Fruit fly (Drosophila melanogaster): ENCODE results near the gene CG9150.

dm6 chr2L:6051212-6051621 is 17.2 kb downstream of the CG9150 start:
- peak; percentile 94 for TF ChIP-seq HLH106 (tag; optimal IDR thresholded peaks at IDR 0.05)
- TF ChIP-seq usp (GFP tag; optimal IDR thresholded peaks at IDR 0.05): no peak
- TF ChIP-seq psq (GFP tag; optimal IDR thresholded peaks at IDR 0.05): peak; percentile 90
- peak; percentile 97 for TF ChIP-seq br (GFP tag; optimal IDR thresholded peaks at IDR 0.05)
- TF ChIP-seq sage (GFP tag; optimal IDR thresholded peaks at IDR 0.05): peak; percentile 88
- TF ChIP-seq Rel (GFP tag; optimal IDR thresholded peaks at IDR 0.05): peak; percentile 87
- TF ChIP-seq Rel (tag; optimal IDR thresholded peaks at IDR 0.05): peak; percentile 88
- peak; percentile 98 for TF ChIP-seq rgr (GFP tag; optimal IDR thresholded peaks at IDR 0.05)
- TF ChIP-seq pan (optimal IDR thresholded peaks at IDR 0.05): no peak
- peak; percentile 94 for TF ChIP-seq Hnf4 (GFP tag; optimal IDR thresholded peaks at IDR 0.05)
- no peak for TF ChIP-seq N (GFP tag; optimal IDR thresholded peaks at IDR 0.05)
- TF ChIP-seq h (GFP tag; optimal IDR thresholded peaks at IDR 0.05): peak; percentile 98
- TF ChIP-seq jim (GFP tag; optimal IDR thresholded peaks at IDR 0.05): no peak
- TF ChIP-seq GATAd (GFP tag; optimal IDR thresholded peaks at IDR 0.05): no peak

Data from whole organism, wandering third instar larva.